Fruit fly (Drosophila melanogaster) whole organism, embryonic: Measurements from ENCODE around the gene moon.
A peak's percentile ranks its signal among the peaks of the same experiment; 100 is the strongest.

ENCODE experiments used
- Ada2b ChIP-seq: fragments of 200-800 bp; sonication (Bioruptor generic); IDR thresholded peaks from 2 replicates; pipeline ENCODE4 v1.3.6; 2022; ENCODE audit warnings: missing biosample characterization, missing genetic modification characterization
- Atf-2 ChIP-seq: fragments of 200-800 bp; sonication (Bioruptor generic); optimal IDR thresholded peaks from 2 replicates; lab custom pipeline; 2016; ENCODE audit warnings: missing biosample characterization, missing genetic modification characterization
- BtbVII ChIP-seq: fragments of 200-800 bp; sonication (Bioruptor generic); optimal IDR thresholded peaks from 3 replicates; lab custom pipeline; 2017; ENCODE audit warnings: missing biosample characterization, mild to moderate bottlenecking, missing genetic modification characterization
- CG10209 ChIP-seq: fragments of 200-800 bp; sonication (Bioruptor generic); optimal IDR thresholded peaks from 3 replicates; lab custom pipeline; 2017; ENCODE audit warnings: missing biosample characterization, mild to moderate bottlenecking, missing genetic modification characterization, missing genetic modification reagents
- CG10274 ChIP-seq: fragments of 200-800 bp; sonication (Bioruptor generic); optimal IDR thresholded peaks from 3 replicates; lab custom pipeline; 2017; ENCODE audit warnings: missing biosample characterization, mild to moderate bottlenecking, missing genetic modification characterization
- CG10979 ChIP-seq: fragments of 200-800 bp; sonication (Bioruptor generic); optimal IDR thresholded peaks from 2 replicates; lab custom pipeline; 2018; ENCODE audit warnings: missing biosample characterization, mild to moderate bottlenecking, missing genetic modification characterization, moderate library complexity
- CG11695 ChIP-seq: fragments of 200-800 bp; sonication (Bioruptor generic); IDR thresholded peaks from 3 replicates; pipeline ENCODE4 v1.3.6; 2022; ENCODE audit warnings: missing biosample characterization, missing genetic modification characterization
- CG1233 ChIP-seq: fragments of 200-800 bp; sonication (Bioruptor generic); optimal IDR thresholded peaks from 4 replicates; lab custom pipeline; 2018; ENCODE audit warnings: missing biosample characterization, mild to moderate bottlenecking, missing genetic modification characterization
- CG12769 ChIP-seq: fragments of 200-800 bp; sonication (Bioruptor generic); optimal IDR thresholded peaks from 2 replicates; lab custom pipeline; 2019; ENCODE audit warnings: missing biosample characterization, mild to moderate bottlenecking, missing genetic modification characterization, moderate library complexity
- CG15601 ChIP-seq: fragments of 200-800 bp; sonication (Bioruptor generic); optimal IDR thresholded peaks from 3 replicates; lab custom pipeline; 2019; ENCODE audit warnings: missing biosample characterization, mild to moderate bottlenecking, missing genetic modification characterization, moderate library complexity
- CG17802 ChIP-seq: fragments of 200-800 bp; sonication (Bioruptor generic); optimal IDR thresholded peaks from 2 replicates; lab custom pipeline; 2018; ENCODE audit warnings: missing biosample characterization, mild to moderate bottlenecking, missing genetic modification characterization, moderate library complexity
- CG18619 ChIP-seq: fragments of 200-800 bp; sonication (Bioruptor generic); optimal IDR thresholded peaks from 3 replicates; lab custom pipeline; 2017; ENCODE audit warnings: missing biosample characterization, mild to moderate bottlenecking, missing genetic modification characterization
- CG18764 ChIP-seq: fragments of 200-800 bp; sonication (Bioruptor generic); optimal IDR thresholded peaks from 3 replicates; lab custom pipeline; 2016; ENCODE audit warnings: missing biosample characterization, missing genetic modification characterization
- CG30431 ChIP-seq: fragments of 200-800 bp; sonication (Bioruptor generic); optimal IDR thresholded peaks from 2 replicates; lab custom pipeline; 2017; ENCODE audit warnings: missing biosample characterization, missing genetic modification characterization
- CG33557 ChIP-seq: fragments of 200-800 bp; sonication (Bioruptor generic); optimal IDR thresholded peaks from 2 replicates; lab custom pipeline; 2019; ENCODE audit warnings: missing biosample characterization, mild to moderate bottlenecking, missing genetic modification characterization, moderate library complexity
- CG5953 ChIP-seq: fragments of 200-800 bp; sonication (Bioruptor generic); IDR thresholded peaks from 2 replicates; pipeline ENCODE4 v1.3.6; 2022; ENCODE audit warnings: missing biosample characterization, missing genetic modification characterization
- CG7372 ChIP-seq: fragments of 200-800 bp; sonication (Bioruptor generic); IDR thresholded peaks from 2 replicates; pipeline ENCODE4 v1.3.6; 2022; ENCODE audit warnings: missing biosample characterization, missing genetic modification characterization
- Doc2 ChIP-seq: fragments of 200-800 bp; sonication (Bioruptor generic); IDR thresholded peaks from 2 replicates; pipeline ENCODE4 v1.3.6; 2022; ENCODE audit warnings: missing biosample characterization, missing genetic modification characterization
- Doc3 ChIP-seq: fragments of 200-800 bp; sonication (Bioruptor generic); IDR thresholded peaks from 3 replicates; pipeline ENCODE4 v1.3.6; 2022; ENCODE audit warnings: missing biosample characterization, missing genetic modification characterization; ENCODE audit not compliant: partially characterized antibody
- Drgx ChIP-seq: fragments of 200-800 bp; sonication (Bioruptor generic); IDR thresholded peaks from 2 replicates; pipeline ENCODE4 v1.3.6; 2022; ENCODE audit warnings: missing biosample characterization, missing genetic modification characterization
- E2f1 ChIP-seq: fragments of 200-800 bp; sonication (Bioruptor generic); IDR thresholded peaks from 2 replicates; pipeline ENCODE4 v1.3.6; 2022; ENCODE audit warnings: missing biosample characterization, missing genetic modification characterization
- ERR ChIP-seq: fragments of 200-800 bp; sonication (Bioruptor generic); optimal IDR thresholded peaks from 2 replicates; lab custom pipeline; 2016; ENCODE audit warnings: missing biosample characterization, missing genetic modification characterization
- Elba2 ChIP-seq: fragments of 200-800 bp; sonication (Bioruptor generic); optimal IDR thresholded peaks from 3 replicates; lab custom pipeline; 2016; ENCODE audit warnings: missing biosample characterization, missing genetic modification characterization
- HmgD ChIP-seq: fragments of 200-800 bp; sonication (Bioruptor generic); optimal IDR thresholded peaks from 3 replicates; lab custom pipeline; 2016; ENCODE audit warnings: missing biosample characterization, missing genetic modification characterization
- Mrtf ChIP-seq: fragments of 200-800 bp; sonication (Bioruptor generic); IDR thresholded peaks from 3 replicates; pipeline ENCODE4 v1.3.6; 2022; ENCODE audit warnings: missing biosample characterization, missing genetic modification characterization
- Myb ChIP-seq: fragments of 200-800 bp; sonication (Bioruptor generic); optimal IDR thresholded peaks from 2 replicates; lab custom pipeline; 2016; ENCODE audit warnings: missing biosample characterization, missing genetic modification characterization
- Optix ChIP-seq: fragments of 200-800 bp; sonication (Bioruptor generic); IDR thresholded peaks from 3 replicates; pipeline ENCODE4 v1.3.6; 2022; ENCODE audit warnings: missing biosample characterization, missing genetic modification characterization
- Scr ChIP-seq: fragments of 200-800 bp; sonication (Bioruptor generic); IDR thresholded peaks from 2 replicates; pipeline ENCODE4 v1.3.6; 2022; ENCODE audit warnings: missing biosample characterization, missing genetic modification characterization; ENCODE audit not compliant: partially characterized antibody
- Sox102F ChIP-seq: fragments of 200-800 bp; sonication (Bioruptor generic); optimal IDR thresholded peaks from 2 replicates; lab custom pipeline; 2018; ENCODE audit warnings: missing biosample characterization, mild to moderate bottlenecking, missing genetic modification characterization, moderate library complexity
- ab ChIP-seq: fragments of 200-800 bp; sonication (Bioruptor generic); optimal IDR thresholded peaks from 2 replicates; lab custom pipeline; 2016; ENCODE audit warnings: missing biosample characterization, missing genetic modification characterization
- ase ChIP-seq: fragments of 200-800 bp; sonication (Bioruptor generic); IDR thresholded peaks from 3 replicates; pipeline ENCODE4 v1.3.6; 2022; ENCODE audit warnings: missing biosample characterization, missing genetic modification characterization
- chif ChIP-seq, 2 experiments: fragments of 200-800 bp; sonication (Bioruptor generic); optimal IDR thresholded peaks; 3 replicates each; lab custom pipeline; 2016; ENCODE audit warnings: missing biosample characterization in 2 of 2, missing genetic modification characterization in 2 of 2
- danr ChIP-seq: fragments of 200-800 bp; sonication (Bioruptor generic); IDR thresholded peaks from 2 replicates; pipeline ENCODE4 v1.3.6; 2022; ENCODE audit warnings: missing biosample characterization, missing genetic modification characterization
- dmrt99B ChIP-seq: fragments of 200-800 bp; sonication (Bioruptor generic); optimal IDR thresholded peaks from 2 replicates; lab custom pipeline; 2018; ENCODE audit warnings: missing biosample characterization, mild to moderate bottlenecking, missing genetic modification characterization, moderate library complexity
- dysf ChIP-seq: fragments of 200-800 bp; sonication (Bioruptor generic); IDR thresholded peaks from 3 replicates; pipeline ENCODE4 v1.3.6; 2022; ENCODE audit warnings: missing biosample characterization, missing genetic modification characterization
- ems ChIP-seq: fragments of 200-800 bp; sonication (Bioruptor generic); optimal IDR thresholded peaks from 3 replicates; lab custom pipeline; 2016; ENCODE audit warnings: missing biosample characterization, missing genetic modification characterization
- eyg ChIP-seq: fragments of 200-800 bp; sonication (Bioruptor generic); optimal IDR thresholded peaks from 3 replicates; lab custom pipeline; 2016; ENCODE audit warnings: missing biosample characterization, missing genetic modification characterization
- gcm2 ChIP-seq: fragments of 200-800 bp; sonication (Bioruptor generic); optimal IDR thresholded peaks from 2 replicates; lab custom pipeline; 2016; ENCODE audit warnings: missing biosample characterization, missing genetic modification characterization
- grau ChIP-seq: fragments of 200-800 bp; optimal IDR thresholded peaks from 3 replicates; lab custom pipeline; 2019; ENCODE audit warnings: missing biosample characterization, mild to moderate bottlenecking, missing genetic modification characterization, moderate library complexity
- hkb ChIP-seq, 2 experiments: fragments of 200-800 bp in 1 of 2; fragments of >200 bp in 1 of 2; sonication (Bioruptor generic) in 1 of 2; IDR thresholded peaks in 1 of 2; optimal IDR thresholded peaks in 1 of 2; 2 replicates each; pipeline versions ENCODE4 v1.3.6 to Lab custom; 2017 to 2022; ENCODE audit warnings: missing biosample characterization in 1 of 2, missing genetic modification characterization in 1 of 2
- ind ChIP-seq: fragments of 200-800 bp; sonication (Bioruptor generic); optimal IDR thresholded peaks from 3 replicates; lab custom pipeline; 2016; ENCODE audit warnings: missing biosample characterization, missing genetic modification characterization
- insv ChIP-seq, 2 experiments: fragments of 200-800 bp; sonication (Bioruptor generic); optimal IDR thresholded peaks; 3 replicates each; lab custom pipeline; 2016 to 2018; ENCODE audit warnings: missing biosample characterization in 2 of 2, missing genetic modification characterization in 2 of 2
- kah ChIP-seq: fragments of 200-800 bp; sonication (Bioruptor generic); optimal IDR thresholded peaks from 2 replicates; lab custom pipeline; 2018; ENCODE audit warnings: missing biosample characterization, mild to moderate bottlenecking, missing genetic modification characterization
- onecut ChIP-seq: fragments of 200-800 bp; sonication (Bioruptor generic); IDR thresholded peaks from 2 replicates; pipeline ENCODE4 v1.3.6; 2022; ENCODE audit warnings: missing biosample characterization, missing genetic modification characterization
- pb ChIP-seq: fragments of 200-800 bp; sonication (Bioruptor generic); optimal IDR thresholded peaks from 3 replicates; lab custom pipeline; 2016; ENCODE audit warnings: missing biosample characterization, missing genetic modification characterization
- peb ChIP-seq: fragments of 200-800 bp; sonication (Bioruptor generic); IDR thresholded peaks from 2 replicates; pipeline ENCODE4 v1.3.6; 2022; ENCODE audit warnings: missing biosample characterization, missing genetic modification characterization
- phol ChIP-seq: fragments of 200-800 bp; sonication (Bioruptor generic); optimal IDR thresholded peaks from 3 replicates; lab custom pipeline; 2018; ENCODE audit warnings: missing biosample characterization, mild to moderate bottlenecking, missing genetic modification characterization, moderate library complexity
- pita ChIP-seq: fragments of 200-800 bp; sonication (Bioruptor generic); optimal IDR thresholded peaks from 2 replicates; lab custom pipeline; 2017; ENCODE audit warnings: missing biosample characterization, mild to moderate bottlenecking, missing genetic modification characterization
- row ChIP-seq: fragments of 200-800 bp; sonication (Bioruptor generic); IDR thresholded peaks from 3 replicates; pipeline ENCODE4 v1.3.6; 2022; ENCODE audit warnings: missing biosample characterization, missing genetic modification characterization
- slp2 ChIP-seq: fragments of 200-800 bp; sonication (Bioruptor generic); optimal IDR thresholded peaks from 2 replicates; lab custom pipeline; 2016; ENCODE audit warnings: missing biosample characterization, missing genetic modification characterization
- tx ChIP-seq: fragments of 200-800 bp; sonication (Bioruptor generic); optimal IDR thresholded peaks from 2 replicates; lab custom pipeline; 2016; ENCODE audit warnings: missing biosample characterization, missing genetic modification characterization

moon gene

DNA sequence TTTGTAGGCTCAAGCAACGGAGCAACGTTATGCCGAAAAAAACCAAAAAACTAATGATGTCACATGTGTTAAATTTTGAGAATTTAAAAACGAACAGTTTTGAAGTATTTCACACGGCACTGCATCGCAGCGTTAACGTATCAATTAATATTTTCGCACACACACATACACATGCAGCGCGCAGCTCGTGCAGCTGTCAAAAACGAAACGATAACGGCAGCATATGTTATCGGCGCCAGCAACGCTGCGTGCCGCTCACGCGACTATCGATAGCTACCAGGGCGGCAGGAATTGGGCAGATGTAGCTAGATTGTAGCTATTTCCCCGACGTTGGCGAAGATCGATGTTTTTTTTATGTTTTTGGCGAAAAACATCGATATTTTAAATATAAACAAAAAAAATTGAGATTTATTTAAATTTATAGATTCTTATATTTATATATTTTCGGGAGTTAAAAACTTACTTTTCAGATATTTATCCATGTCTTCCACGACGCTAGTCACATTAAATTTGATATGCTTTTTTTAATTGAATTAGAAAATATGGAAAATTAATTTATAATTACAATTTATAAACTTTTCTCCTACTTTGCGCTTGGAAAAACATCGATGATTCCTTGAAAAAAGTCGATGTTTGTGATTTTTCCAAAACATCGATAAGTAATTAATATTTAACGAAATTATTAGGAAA, 43.6 kb downstream of the moon start, which contains the start of gene Usp7 (continued):
- TF ChIP-seq ind (GFP tag; lab: Kevin White, UChicago) (no peak), CG17802 (peak; percentile 86), slp2 (GFP tag; lab: Kevin White, UChicago) (no peak), CG18619 (GFP tag; lab: Kevin White, UChicago) (no peak), phol (peak; percentile 52), Scr (peak; percentile 91), grau (tag; lab: Kevin White, UChicago) (peak; percentile 19), BtbVII (GFP tag; lab: Kevin White, UChicago) (no peak), insv (GFP tag; optimal IDR thresholded peaks at IDR 0.05; lab: Kevin White, UChicago) (no peak), Sox102F (no peak), row (GFP tag; lab: Robert Waterston, UW) (peak; percentile 88), Atf-2 (GFP tag; lab: Kevin White, UChicago) (no peak), ab (GFP tag; lab: Kevin White, UChicago) (no peak), CG7372 (GFP tag; lab: Robert Waterston, UW) (0 out of 2 replicates have a peak, but pooled peaks have one; percentile 17), Doc2 (no peak), CG18764 (GFP tag; lab: Kevin White, UChicago) (no peak), CG11695 (GFP tag; lab: Robert Waterston, UW) (no peak), CG15601 (tag; lab: Kevin White, UChicago) (peak; percentile 52), CG33557 (GFP tag; lab: Kevin White, UChicago) (no peak), peb (GFP tag; lab: Robert Waterston, UW) (no peak), dysf (GFP tag; lab: Robert Waterston, UW) (peak; percentile 6; the same call in 1 of the 3 replicates), Ada2b (GFP tag; lab: Robert Waterston, UW) (no peak), ems (GFP tag; lab: Kevin White, UChicago) (no peak), pb (GFP tag; lab: Kevin White, UChicago) (no peak), onecut (no peak), dmrt99B (tag; lab: Kevin White, UChicago) (no peak), CG10274 (GFP tag; lab: Kevin White, UChicago) (no peak), HmgD (GFP tag; lab: Kevin White, UChicago) (no peak), CG12769 (tag; lab: Kevin White, UChicago) (no peak), CG5953 (GFP tag; lab: Robert Waterston, UW) (no peak), Drgx (no peak), pita (GFP tag; lab: Kevin White, UChicago) (no peak), CG10979 (tag; lab: Kevin White, UChicago) (no peak), eyg (GFP tag; lab: Kevin White, UChicago) (no peak), ase (GFP tag; lab: Robert Waterston, UW) (no peak), tx (no peak), Elba2 (GFP tag; lab: Kevin White, UChicago) (no peak), kah (GFP tag; lab: Kevin White, UChicago) (no peak), Mrtf (GFP tag; lab: Robert Waterston, UW) (no peak), CG30431 (no peak), E2f1 (GFP tag; lab: Robert Waterston, UW) (no peak), CG1233 (no peak), CG10209 (GFP tag; lab: Kevin White, UChicago) (no peak), Myb (GFP tag; lab: Kevin White, UChicago) (peak; percentile 26), danr (GFP tag; lab: Robert Waterston, UW) (no peak), Optix (GFP tag; lab: Robert Waterston, UW) (no peak), gcm2 (GFP tag; lab: Kevin White, UChicago) (no peak), hkb (optimal IDR thresholded peaks at IDR 0.05; lab: Kevin White, UChicago) (no peak), hkb (GFP tag; IDR thresholded peaks at IDR 0.05; lab: Robert Waterston, UW) (0 out of 2 replicates have a peak, but pooled peaks have one; percentile 13), chif (GFP tag; optimal IDR thresholded peaks at IDR 0.05; lab: Kevin White, UChicago) (no peak), Doc3 (peak; percentile 92), ERR (GFP tag; lab: Kevin White, UChicago) (no peak)
